Worm (Caenorhabditis elegans): ENCODE results near the gene rpl-35.

rpl-35 gene

ce11 chrIII:7855468-7855867 lies 534 bp downstream of the rpl-35 start (continued):
- no peak for TF ChIP-seq ztf-26 (tag; optimal IDR thresholded peaks at IDR 0.05)
- TF ChIP-seq athp-1 (tag; optimal IDR thresholded peaks at IDR 0.05) = peak; percentile 11
- TF ChIP-seq madf-6 (GFP tag; IDR thresholded peaks at IDR 0.05) = peak; percentile 58
- TF ChIP-seq attf-6 (GFP tag; IDR thresholded peaks at IDR 0.05) = peak; percentile 79; the same call in 1 of the 2 replicates
- TF ChIP-seq ceh-27 (GFP tag; optimal IDR thresholded peaks at IDR 0.05) = no peak
- peak; percentile 45 for TF ChIP-seq ztf-18 (tag; optimal IDR thresholded peaks at IDR 0.05)
- no peak for TF ChIP-seq egl-44 (GFP tag; IDR thresholded peaks at IDR 0.05)
- TF ChIP-seq die-1 (tag; optimal IDR thresholded peaks at IDR 0.05) = no peak
- peak; percentile 53; the same call in 1 of the 2 replicates for TF ChIP-seq Y53G8AR.9 (GFP tag; conservative IDR thresholded peaks at IDR 0.05)
- TF ChIP-seq F57A8.1 (GFP tag; optimal IDR thresholded peaks at IDR 0.05) = no peak
- TF ChIP-seq dox-1 (GFP tag; IDR thresholded peaks at IDR 0.05) = peak; percentile 48; the same call in 1 of the 2 replicates
- 0 out of 2 replicates have a peak, but pooled peaks have one; percentile 24 for TF ChIP-seq F33H1.4 (GFP tag; IDR thresholded peaks at IDR 0.05)

DNA sequence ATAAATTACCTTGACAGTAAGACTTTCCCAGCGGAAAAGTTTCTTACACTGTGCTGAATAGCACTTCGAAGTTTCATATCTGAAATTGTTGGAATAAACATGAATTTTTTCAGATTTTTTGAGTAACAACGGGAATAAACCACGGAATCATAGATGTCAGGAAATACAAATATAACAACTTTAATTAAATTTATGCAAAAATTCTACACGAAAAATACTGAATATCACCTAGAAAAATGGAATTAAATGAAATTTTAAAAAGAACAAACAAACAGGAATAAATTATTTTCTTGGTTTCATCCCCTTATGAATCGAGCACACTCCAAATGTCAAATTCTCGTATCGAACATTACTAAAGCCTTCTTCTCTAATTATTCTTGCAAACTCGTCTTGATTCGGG lies 2.2 kb downstream of the rpl-35 start, which contains the start of gene tag-307:
TSS of gene tag-307 (minus strand) at position 101 of the 400 bp plus-strand sequence.
- TF ChIP-seq pha-4 (tag; optimal IDR thresholded peaks at IDR 0.05) = no peak
- no peak for TF ChIP-seq hmg-20 (GFP tag; IDR thresholded peaks at IDR 0.05)
- TF ChIP-seq ceh-27 (GFP tag; optimal IDR thresholded peaks at IDR 0.05) = no peak
- TF ChIP-seq fkh-3 (tag; optimal IDR thresholded peaks at IDR 0.05) = no peak
- no peak for TF ChIP-seq mcd-1 (GFP tag; IDR thresholded peaks at IDR 0.05)
- TF ChIP-seq Y53F4B.3 (GFP tag; IDR thresholded peaks at IDR 0.05) = no peak
- no peak for TF ChIP-seq B0019.2 (GFP tag; conservative IDR thresholded peaks at IDR 0.05)
- TF ChIP-seq bed-1 (GFP tag; IDR thresholded peaks at IDR 0.05) = no peak
- TF ChIP-seq F52B5.7 (tag; optimal IDR thresholded peaks at IDR 0.05) = no peak
- no peak for TF ChIP-seq F57A8.1 (GFP tag; optimal IDR thresholded peaks at IDR 0.05)
- no peak for TF ChIP-seq die-1 (tag; optimal IDR thresholded peaks at IDR 0.05)
- no peak for TF ChIP-seq T26A5.8 (tag; optimal IDR thresholded peaks at IDR 0.05)
- TF ChIP-seq akir-1 (GFP tag; optimal IDR thresholded peaks at IDR 0.05) = no peak
- TF ChIP-seq sptf-2 (GFP tag; optimal IDR thresholded peaks at IDR 0.05) = no peak
- no peak for TF ChIP-seq mes-4 (tag; optimal IDR thresholded peaks at IDR 0.05)
- TF ChIP-seq lag-1 (GFP tag; IDR thresholded peaks at IDR 0.05) = no peak

DNA sequence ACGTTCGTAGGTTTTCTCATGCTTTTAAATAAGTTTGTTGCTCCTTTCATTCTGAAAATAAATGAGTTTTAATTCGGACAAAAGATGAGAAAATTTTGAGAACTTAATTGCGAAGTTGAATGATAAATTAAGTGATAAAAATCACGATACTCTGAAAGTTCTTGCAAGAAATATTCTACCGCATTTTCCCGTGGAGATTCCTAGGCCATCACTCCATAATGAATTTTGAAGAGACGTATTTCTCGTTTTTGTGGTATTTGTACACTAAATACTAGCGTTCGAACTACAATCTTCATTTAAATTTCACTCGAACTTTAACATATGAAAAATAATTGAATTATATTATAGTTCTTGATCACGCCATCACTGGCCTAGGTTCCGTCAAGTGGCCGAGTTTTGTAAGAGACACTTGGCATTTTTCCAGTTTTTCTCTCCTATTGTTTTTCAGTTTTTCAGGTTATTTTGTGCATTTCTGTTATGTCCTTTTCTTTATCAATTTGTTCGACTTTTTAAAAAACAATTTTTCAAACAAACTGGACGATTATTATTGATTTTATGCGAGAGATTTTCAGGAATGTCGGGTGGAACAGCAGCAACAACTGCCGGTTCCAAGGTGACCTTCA lies 3.6 kb downstream of the rpl-35 start, which contains the start of the genes coq-5 and ufm-1:
TSS of gene coq-5 (minus strand) at position 51 of the 623 bp plus-strand sequence.
TSS of gene ufm-1 (plus strand) at position 573 of the 623 bp plus-strand sequence.
- TF ChIP-seq ZK185.1 (tag; optimal IDR thresholded peaks at IDR 0.05; ENCODE audit: poor library complexity, severe bottlenecking) (peak; percentile 69), nhr-80 (tag; optimal IDR thresholded peaks at IDR 0.05) (peak; percentile 5), ceh-27 (GFP tag; optimal IDR thresholded peaks at IDR 0.05) (peak; percentile 31), hmg-1.2 (GFP tag; IDR thresholded peaks at IDR 0.05) (peak; percentile 9; the same call in 1 of the 2 replicates), unc-130 (GFP tag; optimal IDR thresholded peaks at IDR 0.05) (peak; percentile 16), let-607 (tag; optimal IDR thresholded peaks at IDR 0.05) (peak in 1 of 2 experiments; percentile 43), rpc-1 (optimal IDR thresholded peaks at IDR 0.05) (no peak), rpc-1 (tag; optimal IDR thresholded peaks at IDR 0.05) (no peak), gei-17 (GFP tag; optimal IDR thresholded peaks at IDR 0.05) (no peak)

- TF ChIP-seq F33H1.4 (GFP tag; IDR thresholded peaks at IDR 0.05) (no peak), hmg-1.2 (GFP tag; IDR thresholded peaks at IDR 0.05) (0 out of 2 replicates have a peak, but pooled peaks have one; percentile 14), ceh-40 (GFP tag; IDR thresholded peaks at IDR 0.05) (no peak)
These were observed 4.4 kb downstream of the rpl-35 start, which contains the start of gene tomm-7 for ce11 chrIII:7859313-7859712. tomm-7 (plus strand) TSS chrIII:7859613.
